Worm (Caenorhabditis elegans): ENCODE data around the gene cyp-35B1.

cyp-35B1 gene

ce11 chrV:3922547-3922946 is 16.3 kb upstream of the cyp-35B1 start:
- TF ChIP-seq unc-62 (GFP tag; optimal IDR thresholded peaks at IDR 0.05), result no peak

ce11 chrV:3927522-3927921 is 11.3 kb upstream of the cyp-35B1 start:
- TF ChIP-seq unc-62 (GFP tag; optimal IDR thresholded peaks at IDR 0.05), result no peak

- TF ChIP-seq unc-62 (GFP tag; optimal IDR thresholded peaks at IDR 0.05), result no peak
Observed at ce11 chrV:3929099-3929498, 9.7 kb upstream of the cyp-35B1 start, which contains the start of gene srx-64. Gene srx-64 (plus strand): TSS chrV:3929399.

ce11 chrV:3931326-3931725 is 7.5 kb upstream of the cyp-35B1 start, which contains the start of gene srx-63:
Gene srx-63 (plus strand): TSS chrV:3931626.
- TF ChIP-seq unc-62 (GFP tag; optimal IDR thresholded peaks at IDR 0.05), result no peak

ce11 chrV:3935892-3936478 is 2.8 kb upstream of the cyp-35B1 start, which contains the start of gene cyp-35A5:
Gene cyp-35A5 (plus strand): TSS chrV:3936326.
- TF ChIP-seq unc-62 (GFP tag; optimal IDR thresholded peaks at IDR 0.05), result no peak

ce11 chrV:3941860-3942259 is 3.0 kb downstream of the cyp-35B1 start, which contains the start of gene cyp-35B2:
Gene cyp-35B2 (plus strand): TSS chrV:3942160.
- TF ChIP-seq unc-62 (GFP tag; optimal IDR thresholded peaks at IDR 0.05), result no peak

ce11 chrV:3943364-3943763 is 4.5 kb downstream of the cyp-35B1 start:
- TF ChIP-seq unc-62 (GFP tag; optimal IDR thresholded peaks at IDR 0.05), result no peak

- TF ChIP-seq unc-62 (GFP tag; optimal IDR thresholded peaks at IDR 0.05), result no peak
Observed at ce11 chrV:3945053-3945452, 6.2 kb downstream of the cyp-35B1 start, which contains the start of gene cyp-35B3. Gene cyp-35B3 (plus strand): TSS chrV:3945353.

ce11 chrV:3949723-3950122 is 10.9 kb downstream of the cyp-35B1 start, which contains the start of gene dach-1:
Gene dach-1 (plus strand): TSS chrV:3950023.
- TF ChIP-seq unc-62 (GFP tag; optimal IDR thresholded peaks at IDR 0.05), result no peak

- TF ChIP-seq unc-62 (GFP tag; optimal IDR thresholded peaks at IDR 0.05), result no peak
Observed at ce11 chrV:3953739-3954138, 14.9 kb downstream of the cyp-35B1 start, which contains the start of gene str-247. Gene str-247 (plus strand): TSS chrV:3954039.

ce11 chrV:3957608-3958007 is 18.8 kb downstream of the cyp-35B1 start, which contains the start of gene cyp-34A5:
Gene cyp-34A5 (minus strand): TSS chrV:3957708.
- TF ChIP-seq unc-62 (GFP tag; optimal IDR thresholded peaks at IDR 0.05), result no peak

ce11 chrV:3961235-3961634 is 22.4 kb downstream of the cyp-35B1 start, which contains the start of gene cyp-34A6:
Gene cyp-34A6 (minus strand): TSS chrV:3961335.
- TF ChIP-seq unc-62 (GFP tag; optimal IDR thresholded peaks at IDR 0.05), result no peak

- no peak for TF ChIP-seq unc-62 (GFP tag; optimal IDR thresholded peaks at IDR 0.05)
Observed at ce11 chrV:3963715-3964114, 24.9 kb downstream of the cyp-35B1 start, which contains the start of gene cyp-34A7. Gene cyp-34A7 (minus strand): TSS chrV:3963815.

ce11 chrV:3967762-3968161 is 28.9 kb downstream of the cyp-35B1 start, which contains the start of gene cyp-34A8:
Gene cyp-34A8 (minus strand): TSS chrV:3967823.
- TF ChIP-seq unc-62 (GFP tag; optimal IDR thresholded peaks at IDR 0.05), result no peak

ce11 chrV:3968929-3969328 is 30.1 kb downstream of the cyp-35B1 start:
- TF ChIP-seq unc-62 (GFP tag; optimal IDR thresholded peaks at IDR 0.05), result no peak

- TF ChIP-seq unc-62 (GFP tag; optimal IDR thresholded peaks at IDR 0.05), result no peak
Observed at ce11 chrV:3969664-3970063, 30.8 kb downstream of the cyp-35B1 start.

ce11 chrV:3970410-3970809 is 31.6 kb downstream of the cyp-35B1 start, which contains the start of gene cyp-34A9:
Gene cyp-34A9 (minus strand): TSS chrV:3970540.
- TF ChIP-seq unc-62 (GFP tag; optimal IDR thresholded peaks at IDR 0.05), result no peak

All from whole organism, dauer.